Fruit fly (Drosophila melanogaster) whole organism: Measurements from ENCODE around the gene CG10254.

ENCODE experiments used
- Dll ChIP-seq: fragments of >200 bp; optimal IDR thresholded peaks from 2 replicates; lab custom pipeline; 2017
- EcR ChIP-seq, 2 experiments: fragments of >200 bp; optimal IDR thresholded peaks; 2 replicates each; lab custom pipeline; 2017; ENCODE audit warnings: missing biosample characterization in 2 of 2, missing genetic modification characterization in 2 of 2, missing genetic modification reagents in 2 of 2
- psq ChIP-seq: fragments of >200 bp; optimal IDR thresholded peaks from 2 replicates; lab custom pipeline; 2017

- TF ChIP-seq psq (lab: Kevin White, UChicago) (no peak), Dll (no peak), EcR (GFP tag; optimal IDR thresholded peaks at IDR 0.05; lab: Kevin White, UChicago) (no peak)
Measured at dm6 chr3R:23696145-23696544, 1.4 kb upstream of the CG10254 start, which contains the start of gene CG10252.
